Worm (Caenorhabditis elegans): ENCODE measurements around the gene rbm-7.

- TF ChIP-seq dao-5 (tag; optimal IDR thresholded peaks at IDR 0.05) (no peak), him-1 (tag; optimal IDR thresholded peaks at IDR 0.05) (no peak), W03F9.2 (tag; optimal IDR thresholded peaks at IDR 0.05) (no peak)
Observed at ce11 chrIII:12894207-12894606, 37.5 kb downstream of the rbm-7 start.

Data from whole organism, L4/young adult.